Worm (Caenorhabditis elegans) whole organism, L1 larva: ENCODE results near the gene srz-101.

Source experiments
- C04F5.9 ChIP-seq: sonication (generic microtip); optimal IDR thresholded peaks from 2 replicates; lab custom pipeline; 2016; ENCODE audit warnings: missing genetic modification characterization, missing compliant biosample characterization
- C16A3.4 ChIP-seq: fragments of 150-350 bp; optimal IDR thresholded peaks from 2 replicates; lab custom pipeline; 2014; ENCODE audit warnings: missing biosample characterization, missing genetic modification characterization
- Y116A8C.19 ChIP-seq: sonication (generic microtip); optimal IDR thresholded peaks from 2 replicates; lab custom pipeline; 2016; ENCODE audit warnings: missing compliant biosample characterization, missing genetic modification characterization, borderline replicate concordance
- alr-1 ChIP-seq: fragments of 200-800 bp; sonication (Bioruptor generic); optimal IDR thresholded peaks from 2 replicates; lab custom pipeline; 2018; ENCODE audit warnings: borderline replicate concordance, mild to moderate bottlenecking, missing genetic modification characterization, missing compliant biosample characterization
- aly-2 ChIP-seq: fragments of 150-350 bp; optimal IDR thresholded peaks from 2 replicates; lab custom pipeline; 2014; ENCODE audit warnings: missing biosample characterization, missing genetic modification characterization
- ama-1 ChIP-seq: fragments of 150-350 bp; optimal IDR thresholded peaks from 2 replicates; lab custom pipeline; 2014
- ceh-82 ChIP-seq, 3 experiments: fragments of 150-350 bp in 1 of 3; sonication (generic microtip) in 2 of 3; optimal IDR thresholded peaks; 2 replicates each; lab custom pipeline; 2014 to 2017; ENCODE audit warnings: missing biosample characterization in 3 of 3, missing genetic modification characterization in 3 of 3
- ceh-88 ChIP-seq: fragments of 200-800 bp; sonication (Bioruptor generic); IDR thresholded peaks from 2 replicates; pipeline ENCODE4 v1.3.6; 2022; ENCODE audit warnings: missing genetic modification characterization, missing compliant biosample characterization
- ces-1 ChIP-seq: fragments of 150-350 bp; optimal IDR thresholded peaks from 2 replicates; lab custom pipeline; 2014; ENCODE audit warnings: missing biosample characterization, missing genetic modification reagents, missing genetic modification characterization
- dpl-1 ChIP-seq, 3 experiments: fragments of 150-350 bp in 2 of 3; sonication (generic microtip) in 1 of 3; optimal IDR thresholded peaks; 2 replicates each; lab custom pipeline; 2014 to 2017; ENCODE audit warnings: missing biosample characterization in 3 of 3, missing genetic modification characterization in 3 of 3, missing genetic modification reagents in 3 of 3
- efl-1 ChIP-seq, 4 experiments: fragments of 150-350 bp; optimal IDR thresholded peaks in 3 of 4; peaks in 1 of 4; 1 replicate in 1 of 4; 2 replicates in 3 of 4; lab custom pipeline; 2014; ENCODE audit warnings: missing biosample characterization in 2 of 4, missing genetic modification characterization in 2 of 4, missing genetic modification reagents in 2 of 4
- efl-3 ChIP-seq: fragments of 200-800 bp; sonication (Bioruptor generic); optimal IDR thresholded peaks from 2 replicates; lab custom pipeline; 2018; ENCODE audit warnings: mild to moderate bottlenecking, missing genetic modification characterization, missing compliant biosample characterization
- egl-13 ChIP-seq: sonication (generic microtip); optimal IDR thresholded peaks from 2 replicates; lab custom pipeline; 2016; ENCODE audit warnings: missing genotype, missing genetic modification reagents, missing genetic modification characterization, missing compliant biosample characterization
- ets-5 ChIP-seq: fragments of 200-800 bp; sonication (Bioruptor generic); IDR thresholded peaks from 2 replicates; pipeline ENCODE4 v1.3.6; 2022; ENCODE audit warnings: missing genetic modification characterization, missing compliant biosample characterization
- fkh-4 ChIP-seq: sonication (generic microtip); optimal IDR thresholded peaks from 2 replicates; lab custom pipeline; 2016; ENCODE audit warnings: missing compliant biosample characterization, missing genetic modification characterization, borderline replicate concordance
- fkh-8 ChIP-seq: sonication (generic microtip); optimal IDR thresholded peaks from 2 replicates; lab custom pipeline; 2016; ENCODE audit warnings: mild to moderate bottlenecking, missing genetic modification characterization, missing compliant biosample characterization
- hlh-17 ChIP-seq: fragments of 200-800 bp; sonication (Bioruptor generic); optimal IDR thresholded peaks from 2 replicates; lab custom pipeline; 2018; ENCODE audit warnings: missing genetic modification characterization, mild to moderate bottlenecking, missing compliant biosample characterization, moderate library complexity, borderline replicate concordance
- hpl-2 ChIP-seq: fragments of 150-350 bp; optimal IDR thresholded peaks from 2 replicates; lab custom pipeline; 2014; ENCODE audit warnings: missing biosample characterization, missing genetic modification reagents, missing genetic modification characterization
- irx-1 ChIP-seq: sonication (generic microtip); optimal IDR thresholded peaks from 2 replicates; lab custom pipeline; 2016; ENCODE audit warnings: missing genetic modification characterization, missing compliant biosample characterization
- isw-1 ChIP-seq: fragments of 200-800 bp; sonication (Bioruptor generic); IDR thresholded peaks from 2 replicates; pipeline ENCODE4 v1.3.6; 2022; ENCODE audit warnings: missing genetic modification characterization, missing compliant biosample characterization
- lin-13 ChIP-seq: fragments of 150-350 bp; optimal IDR thresholded peaks from 2 replicates; lab custom pipeline; 2014; ENCODE audit warnings: missing biosample characterization, missing genetic modification reagents, missing genetic modification characterization
- lin-35 ChIP-seq, 2 experiments: fragments of 150-350 bp; optimal IDR thresholded peaks; 2 replicates each; lab custom pipeline; 2014; ENCODE audit warnings: missing biosample characterization in 2 of 2, missing genetic modification characterization in 2 of 2, missing genetic modification reagents in 2 of 2
- lin-39 ChIP-seq: fragments of 150-350 bp; optimal IDR thresholded peaks from 2 replicates; lab custom pipeline; 2014; ENCODE audit warnings: missing biosample characterization, missing genetic modification reagents, missing genetic modification characterization
- lir-3 ChIP-seq: sonication (generic microtip); optimal IDR thresholded peaks from 2 replicates; lab custom pipeline; 2016; ENCODE audit warnings: mild to moderate bottlenecking, missing genetic modification characterization, moderate library complexity, missing compliant biosample characterization; ENCODE audit not compliant: poor library complexity
- mdl-1 ChIP-seq, 2 experiments: fragments of 150-350 bp; optimal IDR thresholded peaks; 2 replicates each; lab custom pipeline; 2014 to 2017; ENCODE audit warnings: missing biosample characterization in 2 of 2, missing genetic modification characterization in 2 of 2, inconsistent platforms in 1 of 2
- mef-2 ChIP-seq: fragments of 150-350 bp; optimal IDR thresholded peaks from 2 replicates; lab custom pipeline; 2014; ENCODE audit warnings: missing biosample characterization, missing genetic modification characterization
- mep-1 ChIP-seq: fragments of 150-350 bp; optimal IDR thresholded peaks from 2 replicates; lab custom pipeline; 2014; ENCODE audit warnings: missing biosample characterization, missing genetic modification characterization
- nhr-11 ChIP-seq: fragments of 150-350 bp; optimal IDR thresholded peaks from 2 replicates; lab custom pipeline; 2014; ENCODE audit warnings: missing biosample characterization, missing genetic modification characterization
- nhr-28 ChIP-seq: fragments of 150-350 bp; optimal IDR thresholded peaks from 2 replicates; lab custom pipeline; 2014; ENCODE audit warnings: missing biosample characterization, missing genetic modification characterization
- nhr-47 ChIP-seq: sonication (generic microtip); optimal IDR thresholded peaks from 2 replicates; lab custom pipeline; 2016; ENCODE audit warnings: mild to moderate bottlenecking, missing genetic modification characterization, moderate library complexity, missing compliant biosample characterization
- nhr-71 ChIP-seq: sonication (generic microtip); optimal IDR thresholded peaks from 2 replicates; lab custom pipeline; 2016; ENCODE audit warnings: mild to moderate bottlenecking, missing genetic modification characterization, moderate library complexity, missing compliant biosample characterization
- nhr-76 ChIP-seq: sonication (generic microtip); optimal IDR thresholded peaks from 2 replicates; lab custom pipeline; 2017; ENCODE audit warnings: missing biosample characterization, missing genetic modification characterization
- nhr-77 ChIP-seq: fragments of 150-350 bp; optimal IDR thresholded peaks from 2 replicates; lab custom pipeline; 2014; ENCODE audit warnings: missing biosample characterization, missing genetic modification characterization
- nhr-84 ChIP-seq: sonication (generic microtip); optimal IDR thresholded peaks from 2 replicates; lab custom pipeline; 2017; ENCODE audit warnings: missing biosample characterization, missing genetic modification characterization
- nhr-85 ChIP-seq: sonication (generic microtip); peaks from one replicate; lab custom pipeline; 2016; ENCODE audit warnings: missing genetic modification characterization, inconsistent platforms, missing compliant biosample characterization
- pax-3 ChIP-seq: fragments of 200-800 bp; sonication (Bioruptor generic); optimal IDR thresholded peaks from 2 replicates; lab custom pipeline; 2018; ENCODE audit warnings: mild to moderate bottlenecking, missing genetic modification characterization, moderate library complexity, missing compliant biosample characterization
- skn-1 ChIP-seq: fragments of 150-350 bp; optimal IDR thresholded peaks from 2 replicates; lab custom pipeline; 2014; ENCODE audit warnings: missing biosample characterization, missing genetic modification characterization
- snpc-4 ChIP-seq: fragments of 150-350 bp; optimal IDR thresholded peaks from 2 replicates; lab custom pipeline; 2014; ENCODE audit warnings: missing biosample characterization, missing genetic modification characterization
- sptf-1 ChIP-seq: fragments of 150-350 bp; optimal IDR thresholded peaks from 2 replicates; lab custom pipeline; 2014; ENCODE audit warnings: missing biosample characterization, missing genetic modification characterization
- sup-37 ChIP-seq: fragments of 200-800 bp; sonication (Bioruptor generic); optimal IDR thresholded peaks from 2 replicates; lab custom pipeline; 2018; ENCODE audit warnings: mild to moderate bottlenecking, missing genetic modification characterization, missing compliant biosample characterization
- swsn-7 ChIP-seq: sonication (generic microtip); optimal IDR thresholded peaks from 2 replicates; lab custom pipeline; 2016; ENCODE audit warnings: missing genetic modification characterization, missing compliant biosample characterization
- tlp-1 ChIP-seq: fragments of 150-350 bp; optimal IDR thresholded peaks from 2 replicates; lab custom pipeline; 2014; ENCODE audit warnings: missing biosample characterization, missing genetic modification characterization
- unc-30 ChIP-seq: sonication (generic microtip); optimal IDR thresholded peaks from 2 replicates; lab custom pipeline; 2017; ENCODE audit warnings: missing biosample characterization, missing genetic modification characterization
- unc-62 ChIP-seq: fragments of 150-350 bp; optimal IDR thresholded peaks from 2 replicates; lab custom pipeline; 2014; ENCODE audit warnings: missing biosample characterization, missing genetic modification reagents, missing genetic modification characterization
- unc-98 ChIP-seq: fragments of 200-800 bp; sonication (Bioruptor generic); IDR thresholded peaks from 2 replicates; pipeline ENCODE4 v1.3.6; 2022; ENCODE audit warnings: missing genetic modification characterization, missing compliant biosample characterization
- zag-1 ChIP-seq: fragments of 150-350 bp; optimal IDR thresholded peaks from 2 replicates; lab custom pipeline; 2014; ENCODE audit warnings: missing biosample characterization, missing genetic modification characterization
- ztf-4 ChIP-seq: fragments of 150-350 bp; optimal IDR thresholded peaks from 2 replicates; lab custom pipeline; 2014; ENCODE audit warnings: missing biosample characterization, missing genetic modification characterization

srz-101 gene

DNA sequence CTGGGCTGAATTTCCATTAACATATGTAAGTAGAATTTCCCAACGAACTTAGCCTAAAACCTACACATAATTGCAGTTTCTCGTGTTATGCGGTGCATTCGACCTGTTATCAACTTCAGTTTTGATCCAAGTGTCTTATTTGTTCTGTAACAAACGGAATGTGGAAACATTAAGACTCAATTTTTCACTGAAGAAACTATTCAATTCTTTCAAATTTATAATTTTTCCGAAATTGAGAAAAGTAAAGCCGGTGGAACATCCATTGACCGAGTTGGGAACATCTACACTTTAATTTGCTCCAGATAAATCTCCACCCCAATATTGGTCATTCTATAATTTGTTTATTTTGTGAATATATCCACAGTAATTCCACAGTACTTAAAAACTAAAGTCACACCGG, 20.2 kb upstream of the srz-101 start:
- TF ChIP-seq isw-1 (GFP tag; lab: Robert Waterston, UW) (no peak), nhr-77 (no peak), unc-98 (GFP tag; lab: Robert Waterston, UW) (no peak), C04F5.9 (tag; lab: Kevin White, UChicago) (no peak), hlh-17 (GFP tag; lab: Kevin White, UChicago) (no peak), C16A3.4 (tag; lab: Kevin White, UChicago) (no peak), ceh-88 (GFP tag; lab: Robert Waterston, UW) (no peak), ztf-4 (tag; lab: Kevin White, UChicago) (no peak), unc-62 (GFP tag; lab: Kevin White, UChicago) (no peak), ceh-82 (tag; optimal IDR thresholded peaks at IDR 0.05; lab: Kevin White, UChicago) (no peak), nhr-47 (tag; lab: Kevin White, UChicago) (no peak)

DNA sequence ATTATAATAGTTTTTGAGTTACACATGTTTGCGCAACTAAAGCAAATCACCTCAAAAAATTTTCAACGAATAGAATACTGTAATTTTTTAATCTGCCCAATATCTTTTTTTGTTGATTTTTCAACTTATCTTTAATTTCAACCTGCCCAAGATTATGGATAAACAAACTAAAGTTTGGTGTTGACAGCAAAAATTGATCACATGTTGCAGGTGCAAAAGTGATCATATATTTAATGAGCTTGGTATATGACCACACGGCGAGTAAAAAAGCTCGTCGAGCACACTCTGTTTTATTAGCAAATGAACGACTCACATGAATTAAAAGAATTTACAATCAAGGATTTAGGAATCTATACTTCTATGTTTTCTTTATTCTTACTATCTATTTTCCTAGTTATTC, 19.1 kb upstream of the srz-101 start, which contains the start of gene srz-1:
srz-1 (plus strand) TSS at position 301 of the 400 bp plus-strand sequence.
- TF ChIP-seq nhr-28 (no peak), irx-1 (tag; lab: Kevin White, UChicago) (no peak), nhr-76 (tag; lab: Kevin White, UChicago) (no peak), dpl-1 (GFP tag; optimal IDR thresholded peaks at IDR 0.05; lab: Kevin White, UChicago) (no peak), fkh-4 (no peak), Y116A8C.19 (tag; lab: Kevin White, UChicago) (no peak), alr-1 (tag; lab: Kevin White, UChicago) (no peak), snpc-4 (tag; lab: Kevin White, UChicago) (no peak), skn-1 (tag; lab: Kevin White, UChicago) (no peak), efl-3 (no peak), nhr-71 (tag; lab: Kevin White, UChicago) (no peak), mef-2 (no peak), sup-37 (GFP tag; lab: Kevin White, UChicago) (no peak), mep-1 (tag; lab: Kevin White, UChicago) (no peak), zag-1 (tag; lab: Kevin White, UChicago) (no peak), efl-1 (optimal IDR thresholded peaks at IDR 0.05; lab: Kevin White, UChicago) (no peak), efl-1 (GFP tag; optimal IDR thresholded peaks at IDR 0.05 in 1 of 2; lab: Kevin White, UChicago) (no peak), mdl-1 (tag; optimal IDR thresholded peaks at IDR 0.05; lab: Kevin White, UChicago) (no peak), ama-1 (lab: Kevin White, UChicago) (no peak), lir-3 (tag; lab: Kevin White, UChicago) (no peak), nhr-85 (tag; lab: Kevin White, UChicago) (no peak)

DNA sequence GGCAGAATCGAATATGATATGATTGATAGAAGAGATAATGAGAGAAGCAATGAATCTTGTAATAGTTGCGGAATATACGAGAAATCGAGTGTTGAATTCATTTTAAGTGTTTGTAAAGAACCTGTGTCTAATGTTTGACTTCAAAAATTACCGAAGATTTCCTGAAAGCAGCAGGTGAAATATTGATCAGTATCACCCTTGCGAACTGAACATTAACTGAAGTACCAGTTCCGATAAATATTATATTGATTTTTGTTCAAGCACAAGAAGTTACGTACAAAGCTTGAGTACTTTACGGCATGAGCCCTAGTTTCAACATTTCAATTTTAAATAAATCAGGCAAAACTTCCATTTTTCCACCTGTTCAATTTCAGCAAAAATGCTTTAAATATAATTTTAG, 15.4 kb upstream of the srz-101 start, which contains the start of gene srz-103:
srz-103 (minus strand) TSS at position 101 of the 400 bp plus-strand sequence.
- no peak for TF ChIP-seq unc-30 (tag; lab: Kevin White, UChicago)
- no peak for TF ChIP-seq alr-1 (tag; lab: Kevin White, UChicago)
- TF ChIP-seq swsn-7 (tag; lab: Kevin White, UChicago), result no peak
- TF ChIP-seq isw-1 (GFP tag; lab: Robert Waterston, UW), result no peak
- no peak for TF ChIP-seq sptf-1
- TF ChIP-seq lin-39 (tag; lab: Kevin White, UChicago), result no peak
- TF ChIP-seq lin-35 (GFP tag; optimal IDR thresholded peaks at IDR 0.05; lab: Kevin White, UChicago), result no peak
- TF ChIP-seq ets-5 (GFP tag; lab: Robert Waterston, UW), result no peak

DNA sequence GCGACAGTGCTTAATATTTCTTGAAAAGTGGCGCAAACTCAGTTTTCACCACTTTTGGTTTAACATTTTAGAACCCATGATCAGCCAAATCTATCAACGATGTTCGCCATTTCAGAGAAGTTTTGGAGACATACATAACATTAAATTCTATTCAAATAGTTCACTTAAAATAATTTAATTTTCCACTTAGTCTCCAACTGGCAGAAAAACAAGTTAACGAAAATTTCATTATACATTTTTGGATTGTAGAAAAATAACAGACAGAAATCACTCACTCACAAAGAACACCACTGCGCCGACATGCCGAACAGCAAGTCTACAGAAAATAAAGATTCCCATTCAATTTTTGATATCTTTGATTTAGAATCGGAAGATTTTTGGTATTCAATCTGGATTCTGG, 14.7 kb upstream of the srz-101 start, which contains the start of gene srw-44:
srw-44 (plus strand) TSS at position 301 of the 400 bp plus-strand sequence.
- TF ChIP-seq Y116A8C.19 (tag; lab: Kevin White, UChicago) (no peak), ama-1 (lab: Kevin White, UChicago) (no peak), nhr-84 (tag; lab: Kevin White, UChicago) (no peak), ces-1 (no peak), lin-13 (GFP tag; lab: Kevin White, UChicago) (no peak), lin-39 (tag; lab: Kevin White, UChicago) (no peak), tlp-1 (tag; lab: Kevin White, UChicago) (no peak), efl-3 (no peak), irx-1 (tag; lab: Kevin White, UChicago) (no peak), nhr-11 (tag; lab: Kevin White, UChicago) (no peak), aly-2 (tag; lab: Kevin White, UChicago) (no peak), hpl-2 (GFP tag; lab: Kevin White, UChicago) (no peak), nhr-47 (tag; lab: Kevin White, UChicago) (no peak), efl-1 (optimal IDR thresholded peaks at IDR 0.05; lab: Kevin White, UChicago) (no peak), efl-1 (GFP tag; optimal IDR thresholded peaks at IDR 0.05 in 1 of 2; lab: Kevin White, UChicago) (no peak), pax-3 (no peak), fkh-8 (no peak), egl-13 (tag; lab: Kevin White, UChicago) (no peak), mep-1 (tag; lab: Kevin White, UChicago) (no peak), ets-5 (GFP tag; lab: Robert Waterston, UW) (no peak), C04F5.9 (tag; lab: Kevin White, UChicago) (no peak)
